Fruit fly (Drosophila melanogaster) whole organism, embryonic: Measurements from ENCODE around the gene UQCR-14.

ENCODE experiments used
- B-H1 ChIP-seq: fragments of 200-800 bp; sonication (Bioruptor generic); IDR thresholded peaks from 3 replicates; pipeline ENCODE4 v1.3.6; 2022; ENCODE audit warnings: missing biosample characterization, missing genetic modification characterization
- CG10543 ChIP-seq: fragments of 200-800 bp; sonication (Bioruptor generic); optimal IDR thresholded peaks from 3 replicates; lab custom pipeline; 2017; ENCODE audit warnings: missing biosample characterization, mild to moderate bottlenecking, missing genetic modification characterization, moderate library complexity
- CG11456 ChIP-seq: fragments of 200-800 bp; sonication (Bioruptor generic); IDR thresholded peaks from 3 replicates; pipeline ENCODE4 v1.3.6; 2022; ENCODE audit warnings: missing biosample characterization, missing genetic modification characterization
- CG12391 ChIP-seq: fragments of 200-800 bp; sonication (Bioruptor generic); optimal IDR thresholded peaks from 3 replicates; lab custom pipeline; 2018; ENCODE audit warnings: missing biosample characterization, mild to moderate bottlenecking, missing genetic modification characterization, moderate library complexity
- CG13296 ChIP-seq: fragments of 200-800 bp; sonication (Bioruptor generic); optimal IDR thresholded peaks from 3 replicates; lab custom pipeline; 2018; ENCODE audit warnings: missing biosample characterization, mild to moderate bottlenecking, missing genetic modification characterization
- CG13624 ChIP-seq: fragments of 200-800 bp; sonication (Bioruptor generic); optimal IDR thresholded peaks from 2 replicates; lab custom pipeline; 2016; ENCODE audit warnings: missing biosample characterization, missing genetic modification characterization
- CG14050 ChIP-seq: fragments of 200-800 bp; sonication (Bioruptor generic); IDR thresholded peaks from 3 replicates; pipeline ENCODE4 v1.3.6; 2022; ENCODE audit warnings: missing biosample characterization, missing genetic modification characterization
- CG14441 ChIP-seq: fragments of 200-800 bp; sonication (Bioruptor generic); IDR thresholded peaks from 2 replicates; pipeline ENCODE4 v1.3.6; 2022; ENCODE audit warnings: missing biosample characterization, missing genetic modification characterization
- CG17568 ChIP-seq: fragments of 200-800 bp; sonication (Bioruptor generic); optimal IDR thresholded peaks from 2 replicates; lab custom pipeline; 2018; ENCODE audit warnings: missing biosample characterization, mild to moderate bottlenecking, missing genetic modification characterization, moderate library complexity
- CG17829 ChIP-seq: fragments of 200-800 bp; optimal IDR thresholded peaks from 2 replicates; lab custom pipeline; 2019; ENCODE audit warnings: missing biosample characterization, mild to moderate bottlenecking, missing genetic modification characterization, moderate library complexity
- CG31365 ChIP-seq: fragments of 200-800 bp; sonication (Bioruptor generic); optimal IDR thresholded peaks from 2 replicates; lab custom pipeline; 2018; ENCODE audit warnings: missing biosample characterization, mild to moderate bottlenecking, missing genetic modification characterization
- CG3281 ChIP-seq: fragments of 200-800 bp; sonication (Bioruptor generic); optimal IDR thresholded peaks from 3 replicates; lab custom pipeline; 2017; ENCODE audit warnings: missing biosample characterization, mild to moderate bottlenecking, missing genetic modification characterization
- CG4328 ChIP-seq: fragments of 200-800 bp; sonication (Bioruptor generic); optimal IDR thresholded peaks from 3 replicates; lab custom pipeline; 2017; ENCODE audit warnings: missing biosample characterization, missing genetic modification reagents, missing genetic modification characterization
- CG4404 ChIP-seq: fragments of 200-800 bp; sonication (Bioruptor generic); IDR thresholded peaks from 2 replicates; pipeline ENCODE4 v1.3.6; 2022; ENCODE audit warnings: missing biosample characterization, missing genetic modification characterization
- CG4854 ChIP-seq: fragments of 200-800 bp; sonication (Bioruptor generic); optimal IDR thresholded peaks from 2 replicates; lab custom pipeline; 2016; ENCODE audit warnings: missing biosample characterization, missing genetic modification characterization, inconsistent platforms
- CG6854 ChIP-seq: fragments of 200-800 bp; sonication (Bioruptor generic); optimal IDR thresholded peaks from 3 replicates; lab custom pipeline; 2017; ENCODE audit warnings: missing biosample characterization, mild to moderate bottlenecking, missing genetic modification characterization
- CG7271 ChIP-seq: fragments of 200-800 bp; sonication (Bioruptor generic); optimal IDR thresholded peaks from 2 replicates; lab custom pipeline; 2018; ENCODE audit warnings: missing biosample characterization, mild to moderate bottlenecking, missing genetic modification characterization, moderate library complexity
- CG9215 ChIP-seq: fragments of 200-800 bp; sonication (Bioruptor generic); IDR thresholded peaks from 2 replicates; pipeline ENCODE4 v1.3.6; 2022; ENCODE audit warnings: missing biosample characterization, missing genetic modification characterization
- CG9609 ChIP-seq: fragments of 200-800 bp; sonication (Bioruptor generic); optimal IDR thresholded peaks from 3 replicates; lab custom pipeline; 2016; ENCODE audit warnings: missing biosample characterization, missing genetic modification characterization
- CG9727 ChIP-seq: fragments of 200-800 bp; sonication (Bioruptor generic); optimal IDR thresholded peaks from 3 replicates; lab custom pipeline; 2017; ENCODE audit warnings: missing biosample characterization, mild to moderate bottlenecking, missing genetic modification characterization
- CG9817 ChIP-seq: fragments of 200-800 bp; sonication (Bioruptor generic); optimal IDR thresholded peaks from 2 replicates; lab custom pipeline; 2018; ENCODE audit warnings: missing biosample characterization, mild to moderate bottlenecking, missing genetic modification characterization, moderate library complexity
- Dfd ChIP-seq, 2 experiments: fragments of >200 bp; optimal IDR thresholded peaks; 2 replicates each; lab custom pipeline; 2017; ENCODE audit warnings: missing biosample characterization in 2 of 2, missing genetic modification characterization in 2 of 2
- Doc2 ChIP-seq: fragments of 200-800 bp; sonication (Bioruptor generic); IDR thresholded peaks from 2 replicates; pipeline ENCODE4 v1.3.6; 2022; ENCODE audit warnings: missing biosample characterization, missing genetic modification characterization
- Ets65A ChIP-seq: fragments of 200-800 bp; sonication (Bioruptor generic); peaks from one replicate; lab custom pipeline; 2016; ENCODE audit warnings: missing biosample characterization, missing genetic modification characterization
- Fer3 ChIP-seq: fragments of 200-800 bp; sonication (Bioruptor generic); optimal IDR thresholded peaks from 2 replicates; lab custom pipeline; 2018; ENCODE audit warnings: missing biosample characterization, mild to moderate bottlenecking, missing genetic modification characterization, moderate library complexity
- GATAe ChIP-seq: fragments of 200-800 bp; sonication (Bioruptor generic); conservative IDR thresholded peaks from 2 replicates; pipeline ENCODE4 v1.3.6; 2022; ENCODE audit warnings: missing biosample characterization, missing genetic modification characterization
- HHEX ChIP-seq: fragments of 200-800 bp; sonication (Bioruptor generic); optimal IDR thresholded peaks from 3 replicates; lab custom pipeline; 2017; ENCODE audit warnings: missing biosample characterization, mild to moderate bottlenecking, missing genetic modification characterization, missing genetic modification reagents
- HLH4C ChIP-seq: fragments of 200-800 bp; sonication (Bioruptor generic); IDR thresholded peaks from 3 replicates; pipeline ENCODE4 v1.3.6; 2022; ENCODE audit warnings: missing biosample characterization, missing genetic modification characterization; ENCODE audit not compliant: partially characterized antibody
- Hmx ChIP-seq: fragments of 200-800 bp; sonication (Bioruptor generic); optimal IDR thresholded peaks from 2 replicates; lab custom pipeline; 2016; ENCODE audit warnings: missing biosample characterization, missing genetic modification characterization
- Ptx1 ChIP-seq: fragments of 200-800 bp; sonication (Bioruptor generic); IDR thresholded peaks from 2 replicates; pipeline ENCODE4 v1.3.6; 2022; ENCODE audit warnings: missing biosample characterization, missing genetic modification characterization
- Sin3A ChIP-seq: fragments of >200 bp; optimal IDR thresholded peaks from 2 replicates; lab custom pipeline; 2018
- Ssrp ChIP-seq: fragments of 200-800 bp; sonication (Bioruptor generic); optimal IDR thresholded peaks from 2 replicates; lab custom pipeline; 2018; ENCODE audit warnings: missing biosample characterization, mild to moderate bottlenecking, missing genetic modification characterization, moderate library complexity
- Taf1 ChIP-seq: fragments of 200-800 bp; sonication (Bioruptor generic); IDR thresholded peaks from 2 replicates; pipeline ENCODE4 v1.3.6; 2022; ENCODE audit warnings: missing biosample characterization, missing genetic modification characterization
- Usf ChIP-seq: fragments of 200-800 bp; sonication (Bioruptor generic); optimal IDR thresholded peaks from 2 replicates; lab custom pipeline; 2017; ENCODE audit warnings: missing genotype, missing biosample characterization, missing genetic modification characterization
- crc ChIP-seq: fragments of 200-800 bp; sonication (Bioruptor generic); optimal IDR thresholded peaks from 2 replicates; lab custom pipeline; 2016; ENCODE audit warnings: missing biosample characterization, missing genetic modification characterization
- dimm ChIP-seq: fragments of 200-800 bp; sonication (Bioruptor generic); IDR thresholded peaks from 2 replicates; pipeline ENCODE4 v1.3.6; 2022; ENCODE audit warnings: missing biosample characterization, missing genetic modification characterization
- dm ChIP-seq: fragments of 200-800 bp; sonication (Bioruptor generic); optimal IDR thresholded peaks from 3 replicates; lab custom pipeline; 2016; ENCODE audit warnings: missing biosample characterization, missing genetic modification characterization
- dpn ChIP-seq, 2 experiments: fragments of 200-800 bp; sonication (Bioruptor generic); optimal IDR thresholded peaks; 3 replicates each; lab custom pipeline; 2016; ENCODE audit warnings: missing biosample characterization in 2 of 2, missing genetic modification characterization in 2 of 2
- fd96Cb ChIP-seq: fragments of 200-800 bp; sonication (Bioruptor generic); optimal IDR thresholded peaks from 2 replicates; lab custom pipeline; 2018; ENCODE audit warnings: missing biosample characterization, mild to moderate bottlenecking, missing genetic modification characterization, moderate library complexity
- fu2 ChIP-seq: fragments of 200-800 bp; sonication (Bioruptor generic); optimal IDR thresholded peaks from 2 replicates; lab custom pipeline; 2016; ENCODE audit warnings: missing biosample characterization, missing genetic modification characterization
- gro ChIP-seq: fragments of 200-800 bp; sonication (Bioruptor generic); optimal IDR thresholded peaks from 2 replicates; lab custom pipeline; 2016; ENCODE audit warnings: missing biosample characterization, missing genetic modification characterization
- jigr1 ChIP-seq: fragments of 200-800 bp; sonication (Bioruptor generic); IDR thresholded peaks from 3 replicates; pipeline ENCODE4 v1.3.6; 2022; ENCODE audit warnings: missing biosample characterization, missing genetic modification characterization
- lab ChIP-seq: fragments of 200-800 bp; sonication (Bioruptor generic); optimal IDR thresholded peaks from 3 replicates; lab custom pipeline; 2017; ENCODE audit warnings: missing biosample characterization, missing genetic modification characterization, mild to moderate bottlenecking, moderate library complexity, missing genetic modification reagents
- lilli ChIP-seq: fragments of 200-800 bp; sonication (Bioruptor generic); optimal IDR thresholded peaks from 3 replicates; lab custom pipeline; 2016; ENCODE audit warnings: missing biosample characterization, missing genetic modification characterization
- nau ChIP-seq: fragments of 200-800 bp; sonication (Bioruptor generic); optimal IDR thresholded peaks from 3 replicates; lab custom pipeline; 2017; ENCODE audit warnings: missing biosample characterization, mild to moderate bottlenecking, missing genetic modification characterization, missing genetic modification reagents
- org-1 ChIP-seq: fragments of 200-800 bp; sonication (Bioruptor generic); optimal IDR thresholded peaks from 2 replicates; lab custom pipeline; 2017; ENCODE audit warnings: missing biosample characterization, missing genetic modification characterization
- seq ChIP-seq: fragments of 200-800 bp; sonication (Bioruptor generic); IDR thresholded peaks from 2 replicates; pipeline ENCODE4 v1.3.6; 2022; ENCODE audit warnings: missing biosample characterization, missing genetic modification characterization
- sima ChIP-seq: fragments of 200-800 bp; sonication (Bioruptor generic); optimal IDR thresholded peaks from 2 replicates; lab custom pipeline; 2016; ENCODE audit warnings: missing biosample characterization, missing genetic modification characterization
- stwl ChIP-seq: fragments of 200-800 bp; sonication (Bioruptor generic); optimal IDR thresholded peaks from 3 replicates; lab custom pipeline; 2018; ENCODE audit warnings: missing biosample characterization, mild to moderate bottlenecking, missing genetic modification characterization, moderate library complexity
- sug ChIP-seq: fragments of 200-800 bp; optimal IDR thresholded peaks from 2 replicates; lab custom pipeline; 2019; ENCODE audit warnings: missing biosample characterization, mild to moderate bottlenecking, missing genetic modification characterization, moderate library complexity
- trem ChIP-seq: fragments of 200-800 bp; optimal IDR thresholded peaks from 3 replicates; lab custom pipeline; 2019; ENCODE audit warnings: missing biosample characterization, mild to moderate bottlenecking, missing genetic modification characterization, moderate library complexity
- trh ChIP-seq: fragments of 200-800 bp; sonication (Bioruptor generic); optimal IDR thresholded peaks from 2 replicates; lab custom pipeline; 2016; ENCODE audit warnings: missing biosample characterization, missing genetic modification characterization

The UQCR-14 gene

dm6 chrX:16270795-16271194 is 15.3 kb upstream of the UQCR-14 start, which contains the start of gene Mfe2 (continued):
- TF ChIP-seq dimm (no peak), gro (peak; percentile 70), CG4328 (GFP tag; lab: Kevin White, UChicago) (peak; percentile 7), HLH4C (GFP tag; lab: Robert Waterston, UW) (0 out of 3 replicates have a peak, but pooled peaks have one; percentile 28), sug (tag; lab: Kevin White, UChicago) (peak; percentile 32), trem (peak; percentile 77), Dfd (GFP tag; optimal IDR thresholded peaks at IDR 0.05; lab: Kevin White, UChicago) (no peak), fd96Cb (no peak), CG14441 (GFP tag; lab: Robert Waterston, UW) (no peak), CG17568 (GFP tag; lab: Kevin White, UChicago) (no peak), Usf (GFP tag; lab: Kevin White, UChicago) (peak; percentile 32), Taf1 (no peak), Sin3A (peak; percentile 29), GATAe (GFP tag; lab: Robert Waterston, UW) (no peak), CG13624 (GFP tag; lab: Kevin White, UChicago) (peak; percentile 62), trh (GFP tag; lab: Kevin White, UChicago) (no peak), CG9817 (tag; lab: Kevin White, UChicago) (peak; percentile 62), CG11456 (GFP tag; lab: Robert Waterston, UW) (peak; percentile 74; the same call in 2 of the 3 replicates), CG13296 (peak; percentile 44), seq (GFP tag; lab: Robert Waterston, UW) (peak; percentile 34; the same call in 1 of the 2 replicates), sima (no peak), dm (GFP tag; lab: Kevin White, UChicago) (peak; percentile 29), CG10543 (GFP tag; lab: Kevin White, UChicago) (peak; percentile 64), CG31365 (no peak), CG3281 (GFP tag; lab: Kevin White, UChicago) (no peak), B-H1 (no peak), Ssrp (no peak), Doc2 (GFP tag; lab: Robert Waterston, UW) (no peak), Ets65A (GFP tag; lab: Kevin White, UChicago) (peak; percentile 97), CG4404 (no peak), lab (GFP tag; lab: Kevin White, UChicago) (no peak), nau (GFP tag; lab: Kevin White, UChicago) (peak; percentile 2), stwl (tag; lab: Kevin White, UChicago) (peak; percentile 68), CG6854 (no peak), CG9609 (GFP tag; lab: Kevin White, UChicago) (peak; percentile 62), CG9215 (GFP tag; lab: Robert Waterston, UW) (no peak; the same call in 1 of the 2 replicates), CG14050 (GFP tag; lab: Robert Waterston, UW) (no peak), Ptx1 (peak; percentile 44), CG12391 (peak; percentile 46), Hmx (GFP tag; lab: Kevin White, UChicago) (no peak), fu2 (peak; percentile 73), CG17829 (tag; lab: Kevin White, UChicago) (peak; percentile 70), crc (no peak), CG9727 (GFP tag; lab: Kevin White, UChicago) (no peak), lilli (GFP tag; lab: Kevin White, UChicago) (peak; percentile 63), org-1 (GFP tag; lab: Kevin White, UChicago) (peak; percentile 40), dpn (GFP tag; optimal IDR thresholded peaks at IDR 0.05; lab: Kevin White, UChicago) (peak; percentile 68 to 71), HHEX (GFP tag; lab: Kevin White, UChicago) (peak; percentile 28), CG7271 (tag; lab: Kevin White, UChicago) (no peak), CG4854 (peak; percentile 39), Fer3 (tag; lab: Kevin White, UChicago) (no peak), jigr1 (GFP tag; lab: Robert Waterston, UW) (no peak)
